Fruit fly (Drosophila melanogaster) whole organism, embryonic: ENCODE measurements around the gene CG8301.

Experiments
- Atf-2 ChIP-seq: fragments of 200-800 bp; sonication (Bioruptor generic); optimal IDR thresholded peaks from 2 replicates; lab custom pipeline; 2016; ENCODE audit warnings: missing biosample characterization, missing genetic modification characterization
- BEAF-32 ChIP-seq: fragments of 200-800 bp; sonication (Bioruptor generic); optimal IDR thresholded peaks from 3 replicates; lab custom pipeline; 2017; ENCODE audit warnings: missing biosample characterization, missing genetic modification characterization, mild to moderate bottlenecking, moderate library complexity, missing genetic modification reagents
- C15 ChIP-seq: fragments of 200-800 bp; sonication (Bioruptor generic); IDR thresholded peaks from 3 replicates; pipeline ENCODE4 v1.3.6; 2022; ENCODE audit warnings: missing biosample characterization, missing genetic modification characterization
- CG1024 ChIP-seq: fragments of 200-800 bp; sonication (Bioruptor generic); IDR thresholded peaks from 2 replicates; pipeline ENCODE4 v1.3.6; 2022; ENCODE audit warnings: missing biosample characterization, missing genetic modification characterization
- CG10366 ChIP-seq: fragments of 200-800 bp; sonication (Bioruptor generic); IDR thresholded peaks from 2 replicates; pipeline ENCODE4 v1.3.6; 2022; ENCODE audit warnings: missing biosample characterization, missing genetic modification characterization
- CG10543 ChIP-seq: fragments of 200-800 bp; sonication (Bioruptor generic); optimal IDR thresholded peaks from 3 replicates; lab custom pipeline; 2017; ENCODE audit warnings: missing biosample characterization, mild to moderate bottlenecking, missing genetic modification characterization, moderate library complexity
- CG11093 ChIP-seq: fragments of 200-800 bp; sonication (Bioruptor generic); IDR thresholded peaks from 3 replicates; pipeline ENCODE4 v1.3.6; 2022; ENCODE audit warnings: missing biosample characterization, missing genetic modification characterization
- CG11456 ChIP-seq: fragments of 200-800 bp; sonication (Bioruptor generic); IDR thresholded peaks from 3 replicates; pipeline ENCODE4 v1.3.6; 2022; ENCODE audit warnings: missing biosample characterization, missing genetic modification characterization
- CG1233 ChIP-seq: fragments of 200-800 bp; sonication (Bioruptor generic); optimal IDR thresholded peaks from 4 replicates; lab custom pipeline; 2018; ENCODE audit warnings: missing biosample characterization, mild to moderate bottlenecking, missing genetic modification characterization
- CG13287 ChIP-seq: fragments of 200-800 bp; sonication (Bioruptor generic); IDR thresholded peaks from 2 replicates; pipeline ENCODE4 v1.3.6; 2022; ENCODE audit warnings: missing biosample characterization, missing genetic modification characterization; ENCODE audit not compliant: partially characterized antibody
- CG14667 ChIP-seq: fragments of 200-800 bp; sonication (Bioruptor generic); IDR thresholded peaks from 2 replicates; pipeline ENCODE4 v1.3.6; 2022; ENCODE audit warnings: missing biosample characterization, missing genetic modification characterization
- CG1602 ChIP-seq: fragments of 200-800 bp; sonication (Bioruptor generic); optimal IDR thresholded peaks from 3 replicates; lab custom pipeline; 2016; ENCODE audit warnings: missing biosample characterization, missing genetic modification characterization
- CG17361 ChIP-seq: fragments of 200-800 bp; sonication (Bioruptor generic); IDR thresholded peaks from 3 replicates; pipeline ENCODE4 v1.3.6; 2022; ENCODE audit warnings: missing biosample characterization, missing genetic modification characterization
- CG18011 ChIP-seq: fragments of 200-800 bp; sonication (Bioruptor generic); optimal IDR thresholded peaks from 2 replicates; lab custom pipeline; 2017; ENCODE audit warnings: missing biosample characterization, missing genetic modification characterization, mild to moderate bottlenecking, moderate library complexity, missing genotype
- CG18764 ChIP-seq: fragments of 200-800 bp; sonication (Bioruptor generic); optimal IDR thresholded peaks from 3 replicates; lab custom pipeline; 2016; ENCODE audit warnings: missing biosample characterization, missing genetic modification characterization
- CG30020 ChIP-seq: fragments of 200-800 bp; optimal IDR thresholded peaks from 2 replicates; lab custom pipeline; 2019; ENCODE audit warnings: missing biosample characterization, mild to moderate bottlenecking, missing genetic modification characterization, moderate library complexity
- CG4282 ChIP-seq: fragments of 200-800 bp; sonication (Bioruptor generic); optimal IDR thresholded peaks from 2 replicates; lab custom pipeline; 2016; ENCODE audit warnings: missing biosample characterization, missing genetic modification characterization
- CG4404 ChIP-seq: fragments of 200-800 bp; sonication (Bioruptor generic); IDR thresholded peaks from 2 replicates; pipeline ENCODE4 v1.3.6; 2022; ENCODE audit warnings: missing biosample characterization, missing genetic modification characterization
- CG4707 ChIP-seq: fragments of 200-800 bp; sonication (Bioruptor generic); optimal IDR thresholded peaks from 2 replicates; lab custom pipeline; 2018; ENCODE audit warnings: missing biosample characterization, mild to moderate bottlenecking, missing genetic modification characterization, moderate library complexity
- CG4730 ChIP-seq: fragments of 200-800 bp; sonication (Bioruptor generic); IDR thresholded peaks from 2 replicates; pipeline ENCODE4 v1.3.6; 2022; ENCODE audit warnings: missing biosample characterization, missing genetic modification characterization
- CG6254 ChIP-seq: fragments of 200-800 bp; sonication (Bioruptor generic); optimal IDR thresholded peaks from 3 replicates; lab custom pipeline; 2017; ENCODE audit warnings: mild to moderate bottlenecking, missing biosample characterization, missing genetic modification reagents, missing genetic modification characterization
- CG6791 ChIP-seq: fragments of 200-800 bp; sonication (Bioruptor generic); IDR thresholded peaks from 3 replicates; pipeline ENCODE4 v1.3.6; 2022; ENCODE audit warnings: missing biosample characterization, missing genetic modification characterization; ENCODE audit not compliant: partially characterized antibody
- Dfd ChIP-seq, 2 experiments: fragments of >200 bp; optimal IDR thresholded peaks; 2 replicates each; lab custom pipeline; 2017; ENCODE audit warnings: missing biosample characterization in 2 of 2, missing genetic modification characterization in 2 of 2
- Doc3 ChIP-seq: fragments of 200-800 bp; sonication (Bioruptor generic); IDR thresholded peaks from 3 replicates; pipeline ENCODE4 v1.3.6; 2022; ENCODE audit warnings: missing biosample characterization, missing genetic modification characterization; ENCODE audit not compliant: partially characterized antibody
- Ets65A ChIP-seq: fragments of 200-800 bp; sonication (Bioruptor generic); peaks from one replicate; lab custom pipeline; 2016; ENCODE audit warnings: missing biosample characterization, missing genetic modification characterization
- H15 ChIP-seq: fragments of 200-800 bp; sonication (Bioruptor generic); IDR thresholded peaks from 3 replicates; pipeline ENCODE4 v1.3.6; 2022; ENCODE audit warnings: missing biosample characterization, missing genetic modification characterization
- Hmr ChIP-seq: fragments of 200-800 bp; sonication (Bioruptor generic); optimal IDR thresholded peaks from 3 replicates; lab custom pipeline; 2017; ENCODE audit warnings: mild to moderate bottlenecking, missing biosample characterization, missing genetic modification reagents, missing genetic modification characterization
- Mad ChIP-seq: fragments of 200-800 bp; sonication (Bioruptor generic); optimal IDR thresholded peaks from 2 replicates; lab custom pipeline; 2016; ENCODE audit warnings: missing biosample characterization, missing genetic modification characterization
- Nf-YC ChIP-seq: fragments of 200-800 bp; optimal IDR thresholded peaks from 3 replicates; lab custom pipeline; 2019; ENCODE audit warnings: missing biosample characterization, mild to moderate bottlenecking, missing genetic modification characterization, moderate library complexity
- PHDP ChIP-seq: fragments of 200-800 bp; sonication (Bioruptor generic); optimal IDR thresholded peaks from 3 replicates; lab custom pipeline; 2018; ENCODE audit warnings: missing biosample characterization, mild to moderate bottlenecking, missing genetic modification characterization, moderate library complexity
- Poxn ChIP-seq: fragments of 200-800 bp; sonication (Bioruptor generic); IDR thresholded peaks from 2 replicates; pipeline ENCODE4 v1.3.6; 2022; ENCODE audit warnings: missing biosample characterization, missing genetic modification characterization
- TFAM ChIP-seq: fragments of 200-800 bp; sonication (Bioruptor generic); optimal IDR thresholded peaks from 2 replicates; lab custom pipeline; 2017; ENCODE audit warnings: missing biosample characterization, missing genetic modification characterization, inconsistent platforms
- bcd ChIP-seq: fragments of 200-800 bp; sonication (Bioruptor generic); optimal IDR thresholded peaks from 2 replicates; lab custom pipeline; 2017; ENCODE audit warnings: missing biosample characterization, mild to moderate bottlenecking, missing genetic modification characterization
- danr ChIP-seq: fragments of 200-800 bp; sonication (Bioruptor generic); IDR thresholded peaks from 2 replicates; pipeline ENCODE4 v1.3.6; 2022; ENCODE audit warnings: missing biosample characterization, missing genetic modification characterization
- dpn ChIP-seq, 2 experiments: fragments of 200-800 bp; sonication (Bioruptor generic); optimal IDR thresholded peaks; 3 replicates each; lab custom pipeline; 2016; ENCODE audit warnings: missing biosample characterization in 2 of 2, missing genetic modification characterization in 2 of 2
- dysf ChIP-seq: fragments of 200-800 bp; sonication (Bioruptor generic); IDR thresholded peaks from 3 replicates; pipeline ENCODE4 v1.3.6; 2022; ENCODE audit warnings: missing biosample characterization, missing genetic modification characterization
- gcm ChIP-seq: fragments of 200-800 bp; sonication (Bioruptor generic); optimal IDR thresholded peaks from 2 replicates; lab custom pipeline; 2019; ENCODE audit warnings: missing biosample characterization, mild to moderate bottlenecking, missing genetic modification characterization, moderate library complexity
- gcm2 ChIP-seq: fragments of 200-800 bp; sonication (Bioruptor generic); optimal IDR thresholded peaks from 2 replicates; lab custom pipeline; 2016; ENCODE audit warnings: missing biosample characterization, missing genetic modification characterization
- gro ChIP-seq: fragments of 200-800 bp; sonication (Bioruptor generic); optimal IDR thresholded peaks from 2 replicates; lab custom pipeline; 2016; ENCODE audit warnings: missing biosample characterization, missing genetic modification characterization
- gsb-n ChIP-seq: fragments of 200-800 bp; sonication (Bioruptor generic); optimal IDR thresholded peaks from 3 replicates; lab custom pipeline; 2018; ENCODE audit warnings: missing biosample characterization, mild to moderate bottlenecking, missing genetic modification characterization
- kay ChIP-seq: fragments of 200-800 bp; sonication (Bioruptor generic); optimal IDR thresholded peaks from 2 replicates; lab custom pipeline; 2016; ENCODE audit warnings: missing biosample characterization, missing genetic modification characterization
- klu ChIP-seq: fragments of 200-800 bp; sonication (Bioruptor generic); IDR thresholded peaks from 2 replicates; pipeline ENCODE4 v1.3.6; 2022; ENCODE audit warnings: missing biosample characterization, missing genetic modification characterization
- mirr ChIP-seq: fragments of 200-800 bp; sonication (Bioruptor generic); optimal IDR thresholded peaks from 3 replicates; lab custom pipeline; 2018; ENCODE audit warnings: missing biosample characterization, mild to moderate bottlenecking, missing genetic modification characterization
- pb ChIP-seq: fragments of 200-800 bp; sonication (Bioruptor generic); optimal IDR thresholded peaks from 3 replicates; lab custom pipeline; 2016; ENCODE audit warnings: missing biosample characterization, missing genetic modification characterization
- row ChIP-seq: fragments of 200-800 bp; sonication (Bioruptor generic); IDR thresholded peaks from 3 replicates; pipeline ENCODE4 v1.3.6; 2022; ENCODE audit warnings: missing biosample characterization, missing genetic modification characterization
- scrt ChIP-seq: fragments of 200-800 bp; sonication (Bioruptor generic); optimal IDR thresholded peaks from 2 replicates; lab custom pipeline; 2018; ENCODE audit warnings: missing biosample characterization, mild to moderate bottlenecking, missing genetic modification characterization, moderate library complexity
- tap ChIP-seq: fragments of 200-800 bp; optimal IDR thresholded peaks from 3 replicates; lab custom pipeline; 2019; ENCODE audit warnings: missing biosample characterization, mild to moderate bottlenecking, missing genetic modification characterization, moderate library complexity
- tio ChIP-seq: fragments of 200-800 bp; sonication (Bioruptor generic); optimal IDR thresholded peaks from 2 replicates; lab custom pipeline; 2017; ENCODE audit warnings: missing biosample characterization, missing genetic modification characterization, inconsistent platforms
- tna ChIP-seq: fragments of 200-800 bp; sonication (Bioruptor generic); IDR thresholded peaks from 2 replicates; pipeline ENCODE4 v1.3.6; 2022; ENCODE audit warnings: missing biosample characterization, missing genetic modification characterization; ENCODE audit not compliant: partially characterized antibody
- wek ChIP-seq: fragments of 200-800 bp; sonication (Bioruptor generic); optimal IDR thresholded peaks from 3 replicates; lab custom pipeline; 2018; ENCODE audit warnings: missing biosample characterization, mild to moderate bottlenecking, missing genetic modification characterization, moderate library complexity

Gene CG8301

DNA sequence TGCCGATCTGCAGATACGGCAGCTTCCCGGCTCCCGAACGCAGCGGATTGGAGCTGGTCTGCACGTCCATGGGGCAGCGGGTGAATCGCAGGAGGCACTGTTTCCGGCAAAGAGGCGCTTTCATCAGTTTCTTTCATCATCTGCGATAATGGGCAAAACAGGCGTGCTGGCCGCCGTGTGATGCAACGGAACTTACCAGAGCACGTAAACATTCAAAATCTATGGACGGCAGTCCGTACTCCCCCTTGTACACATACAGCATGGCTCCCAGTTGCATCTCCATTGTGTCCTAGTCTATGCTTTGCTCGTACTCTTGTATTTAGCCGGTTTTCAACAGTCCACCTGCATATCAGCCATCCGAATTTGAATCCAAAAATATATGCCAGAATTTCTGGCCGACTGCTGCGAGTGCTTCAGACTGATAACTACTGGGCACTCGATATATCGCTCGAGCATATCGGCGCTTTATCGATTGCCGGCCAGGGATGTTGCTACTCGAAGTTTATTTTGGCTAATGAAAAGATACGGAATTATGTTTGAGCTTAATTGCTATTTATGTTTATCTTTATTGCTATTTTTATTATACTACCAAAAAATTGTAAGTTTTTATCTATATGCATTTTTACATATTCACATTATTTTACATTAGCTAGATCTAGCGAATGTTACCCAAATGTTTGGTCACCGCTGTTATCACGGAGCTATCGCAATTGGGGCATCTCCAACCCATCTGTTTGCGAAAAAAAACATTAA is 17.7 kb upstream of the CG8301 start, which contains the start of the genes CG9393 and Vps45 (continued):
- TF ChIP-seq Nf-YC (tag; lab: Kevin White, UChicago), result peak; percentile 64
- peak; percentile 72 for TF ChIP-seq Mad (GFP tag; lab: Kevin White, UChicago)
- no peak for TF ChIP-seq tap (tag; lab: Kevin White, UChicago)
- TF ChIP-seq tio, result no peak
- TF ChIP-seq gcm (GFP tag; lab: Kevin White, UChicago), result no peak
- TF ChIP-seq row (GFP tag; lab: Robert Waterston, UW), result peak; percentile 89
- TF ChIP-seq Doc3 (GFP tag; lab: Robert Waterston, UW), result peak; percentile 90
- peak; percentile 77 for TF ChIP-seq dpn (GFP tag; optimal IDR thresholded peaks at IDR 0.05; lab: Kevin White, UChicago)
- TF ChIP-seq dysf (GFP tag; lab: Robert Waterston, UW), result 0 out of 3 replicates have a peak, but pooled peaks have one; percentile 16
- peak; percentile 33 for TF ChIP-seq CG18764 (GFP tag; lab: Kevin White, UChicago)
- 0 out of 2 replicates have a peak, but pooled peaks have one; percentile 34 for TF ChIP-seq CG4730
- no peak for TF ChIP-seq TFAM (GFP tag; lab: Kevin White, UChicago)
- peak; percentile 51 for TF ChIP-seq CG10543 (GFP tag; lab: Kevin White, UChicago)
- no peak for TF ChIP-seq Poxn (GFP tag; lab: Robert Waterston, UW)
- peak; percentile 20 for TF ChIP-seq kay (GFP tag; lab: Kevin White, UChicago)
- TF ChIP-seq tna (GFP tag; lab: Robert Waterston, UW), result peak; percentile 87
- TF ChIP-seq Dfd (GFP tag; optimal IDR thresholded peaks at IDR 0.05; lab: Kevin White, UChicago), result no peak
- no peak for TF ChIP-seq danr (GFP tag; lab: Robert Waterston, UW)
- no peak for TF ChIP-seq gcm2 (GFP tag; lab: Kevin White, UChicago)
- peak; percentile 56 for TF ChIP-seq gro (GFP tag; lab: Kevin White, UChicago)
- peak; percentile 55 for TF ChIP-seq bcd (GFP tag; lab: Kevin White, UChicago)
- TF ChIP-seq gsb-n (tag; lab: Kevin White, UChicago), result no peak
- peak; percentile 79 for TF ChIP-seq CG17361 (GFP tag; lab: Robert Waterston, UW)
- TF ChIP-seq PHDP (tag; lab: Kevin White, UChicago), result peak; percentile 55
- peak; percentile 62 for TF ChIP-seq CG1602 (GFP tag; lab: Kevin White, UChicago)
- TF ChIP-seq klu (GFP tag; lab: Robert Waterston, UW), result peak; percentile 54
- peak; percentile 15 for TF ChIP-seq CG1233 (GFP tag; lab: Kevin White, UChicago)
- TF ChIP-seq wek (GFP tag; lab: Kevin White, UChicago), result no peak
- TF ChIP-seq CG11093, result no peak
- TF ChIP-seq CG30020 (tag; lab: Kevin White, UChicago), result peak; percentile 68
- peak; percentile 97 for TF ChIP-seq Ets65A (GFP tag; lab: Kevin White, UChicago)
- no peak for TF ChIP-seq scrt (GFP tag; lab: Kevin White, UChicago)
- TF ChIP-seq C15 (GFP tag; lab: Robert Waterston, UW), result no peak
- no peak for TF ChIP-seq CG4707 (GFP tag; lab: Kevin White, UChicago)
- TF ChIP-seq BEAF-32 (GFP tag; lab: Kevin White, UChicago), result peak; percentile 98
- TF ChIP-seq CG10366, result peak; percentile 52; the same call in 1 of the 2 replicates
- TF ChIP-seq Hmr (GFP tag; lab: Kevin White, UChicago), result no peak
- peak; percentile 25 for TF ChIP-seq CG18011 (GFP tag; lab: Kevin White, UChicago)
- TF ChIP-seq mirr (GFP tag; lab: Kevin White, UChicago), result peak; percentile 29
- no peak for TF ChIP-seq pb (GFP tag; lab: Kevin White, UChicago)
- peak; percentile 91 for TF ChIP-seq CG6791 (GFP tag; lab: Robert Waterston, UW)
- TF ChIP-seq H15, result no peak
- no peak for TF ChIP-seq CG4282 (GFP tag; lab: Kevin White, UChicago)
- no peak; the same call in 1 of the 2 replicates for TF ChIP-seq CG14667
- TF ChIP-seq Atf-2, result peak; percentile 11
- no peak for TF ChIP-seq CG11456 (GFP tag; lab: Robert Waterston, UW)
- no peak for TF ChIP-seq CG6254 (GFP tag; lab: Kevin White, UChicago)
- TF ChIP-seq CG13287 (GFP tag; lab: Robert Waterston, UW), result peak; percentile 97
- no peak for TF ChIP-seq CG1024 (GFP tag; lab: Robert Waterston, UW)
- TF ChIP-seq CG4404, result no peak; the same call in none of the 2 replicates
